Fruit fly (Drosophila melanogaster) whole organism, embryonic: Measurements from ENCODE around the gene CG42554.
A peak's percentile ranks its signal among the peaks of the same experiment; 100 is the strongest.

Experiments used
- Adf1 ChIP-seq: fragments of 200-800 bp; sonication (Bioruptor generic); IDR thresholded peaks from 2 replicates; pipeline ENCODE4 v1.3.6; 2022; ENCODE audit warnings: missing biosample characterization, missing genetic modification characterization
- BtbVII ChIP-seq: fragments of 200-800 bp; sonication (Bioruptor generic); optimal IDR thresholded peaks from 3 replicates; lab custom pipeline; 2017; ENCODE audit warnings: missing biosample characterization, mild to moderate bottlenecking, missing genetic modification characterization
- CG10147 ChIP-seq: fragments of 200-800 bp; sonication (Bioruptor generic); optimal IDR thresholded peaks from 2 replicates; lab custom pipeline; 2019; ENCODE audit warnings: missing biosample characterization, mild to moderate bottlenecking, missing genetic modification characterization, moderate library complexity
- CG1024 ChIP-seq: fragments of 200-800 bp; sonication (Bioruptor generic); IDR thresholded peaks from 2 replicates; pipeline ENCODE4 v1.3.6; 2022; ENCODE audit warnings: missing biosample characterization, missing genetic modification characterization
- CG10654 ChIP-seq: fragments of 200-800 bp; sonication (Bioruptor generic); optimal IDR thresholded peaks from 2 replicates; lab custom pipeline; 2016; ENCODE audit warnings: missing biosample characterization, missing genetic modification characterization
- CG11560 ChIP-seq: fragments of 200-800 bp; sonication (Bioruptor generic); IDR thresholded peaks from 3 replicates; pipeline ENCODE4 v1.3.6; 2022; ENCODE audit warnings: missing biosample characterization, missing genetic modification characterization
- CG12769 ChIP-seq: fragments of 200-800 bp; sonication (Bioruptor generic); optimal IDR thresholded peaks from 2 replicates; lab custom pipeline; 2019; ENCODE audit warnings: missing biosample characterization, mild to moderate bottlenecking, missing genetic modification characterization, moderate library complexity
- CG12942 ChIP-seq: fragments of 200-800 bp; sonication (Bioruptor generic); optimal IDR thresholded peaks from 3 replicates; lab custom pipeline; 2016; ENCODE audit warnings: missing biosample characterization, missing genetic modification characterization
- CG13424 ChIP-seq: fragments of 200-800 bp; sonication (Bioruptor generic); optimal IDR thresholded peaks from 2 replicates; lab custom pipeline; 2019; ENCODE audit warnings: missing biosample characterization, mild to moderate bottlenecking, missing genetic modification characterization, moderate library complexity
- CG14050 ChIP-seq: fragments of 200-800 bp; sonication (Bioruptor generic); IDR thresholded peaks from 3 replicates; pipeline ENCODE4 v1.3.6; 2022; ENCODE audit warnings: missing biosample characterization, missing genetic modification characterization
- CG18262 ChIP-seq: fragments of 200-800 bp; optimal IDR thresholded peaks from 3 replicates; lab custom pipeline; 2019; ENCODE audit warnings: missing biosample characterization, mild to moderate bottlenecking, missing genetic modification characterization, moderate library complexity
- CG18476 ChIP-seq: fragments of 200-800 bp; sonication (Bioruptor generic); optimal IDR thresholded peaks from 2 replicates; lab custom pipeline; 2016; ENCODE audit warnings: missing biosample characterization, mild to moderate bottlenecking, missing genetic modification characterization
- CG2120 ChIP-seq: fragments of 200-800 bp; sonication (Bioruptor generic); optimal IDR thresholded peaks from 3 replicates; lab custom pipeline; 2016; ENCODE audit warnings: missing biosample characterization, missing genetic modification characterization
- CG30403 ChIP-seq: fragments of 200-800 bp; sonication (Bioruptor generic); optimal IDR thresholded peaks from 3 replicates; lab custom pipeline; 2016; ENCODE audit warnings: missing biosample characterization, missing genetic modification characterization
- CG3163 ChIP-seq: fragments of 200-800 bp; sonication (Bioruptor generic); optimal IDR thresholded peaks from 3 replicates; lab custom pipeline; 2016; ENCODE audit warnings: missing biosample characterization, missing genetic modification characterization
- CG5245 ChIP-seq: fragments of 200-800 bp; sonication (Bioruptor generic); optimal IDR thresholded peaks from 3 replicates; lab custom pipeline; 2016; ENCODE audit warnings: missing biosample characterization, missing genetic modification characterization
- CG6791 ChIP-seq: fragments of 200-800 bp; sonication (Bioruptor generic); IDR thresholded peaks from 3 replicates; pipeline ENCODE4 v1.3.6; 2022; ENCODE audit warnings: missing biosample characterization, missing genetic modification characterization; ENCODE audit not compliant: partially characterized antibody
- CG8944 ChIP-seq: fragments of 200-800 bp; sonication (Bioruptor generic); optimal IDR thresholded peaks from 3 replicates; lab custom pipeline; 2016; ENCODE audit warnings: missing biosample characterization, missing genetic modification characterization
- CG9932 ChIP-seq: fragments of 200-800 bp; sonication (Bioruptor generic); IDR thresholded peaks from 2 replicates; pipeline ENCODE4 v1.3.6; 2022; ENCODE audit warnings: missing biosample characterization, missing genetic modification characterization
- CrebB ChIP-seq: fragments of 200-800 bp; sonication (Bioruptor generic); optimal IDR thresholded peaks from 3 replicates; lab custom pipeline; 2018; ENCODE audit warnings: missing biosample characterization, mild to moderate bottlenecking, missing genetic modification characterization
- D19A ChIP-seq: fragments of 200-800 bp; optimal IDR thresholded peaks from 3 replicates; lab custom pipeline; 2019; ENCODE audit warnings: missing biosample characterization, mild to moderate bottlenecking, missing genetic modification characterization, moderate library complexity
- Deaf1 ChIP-seq: fragments of 200-800 bp; optimal IDR thresholded peaks from 3 replicates; lab custom pipeline; 2019; ENCODE audit warnings: missing biosample characterization, mild to moderate bottlenecking, missing genetic modification characterization, moderate library complexity
- Fer2 ChIP-seq: fragments of 200-800 bp; sonication (Bioruptor generic); optimal IDR thresholded peaks from 2 replicates; lab custom pipeline; 2018; ENCODE audit warnings: missing biosample characterization, mild to moderate bottlenecking, missing genetic modification characterization, moderate library complexity
- Hand ChIP-seq: fragments of 200-800 bp; sonication (Bioruptor generic); optimal IDR thresholded peaks from 2 replicates; lab custom pipeline; 2017; ENCODE audit warnings: mild to moderate bottlenecking, missing biosample characterization, missing genetic modification reagents, missing genetic modification characterization
- Hr3 ChIP-seq: fragments of 200-800 bp; sonication (Bioruptor generic); optimal IDR thresholded peaks from 3 replicates; lab custom pipeline; 2016; ENCODE audit warnings: missing biosample characterization, missing genetic modification characterization
- Kr ChIP-seq: fragments of 200-800 bp; sonication (Bioruptor generic); optimal IDR thresholded peaks from 2 replicates; lab custom pipeline; 2017; ENCODE audit warnings: missing biosample characterization, mild to moderate bottlenecking, missing genetic modification characterization
- NC2β ChIP-seq: fragments of 200-800 bp; sonication (Bioruptor generic); optimal IDR thresholded peaks from 2 replicates; lab custom pipeline; 2016; ENCODE audit warnings: missing biosample characterization, missing genetic modification characterization
- Neu2 ChIP-seq: fragments of 200-800 bp; sonication (Bioruptor generic); optimal IDR thresholded peaks from 3 replicates; lab custom pipeline; 2016; ENCODE audit warnings: missing biosample characterization, missing genetic modification characterization, borderline replicate concordance
- Opbp ChIP-seq: fragments of 200-800 bp; sonication (Bioruptor generic); IDR thresholded peaks from 3 replicates; pipeline ENCODE4 v1.3.6; 2022; ENCODE audit warnings: missing biosample characterization, missing genetic modification characterization; ENCODE audit not compliant: partially characterized antibody
- Optix ChIP-seq: fragments of 200-800 bp; sonication (Bioruptor generic); IDR thresholded peaks from 3 replicates; pipeline ENCODE4 v1.3.6; 2022; ENCODE audit warnings: missing biosample characterization, missing genetic modification characterization
- Rx ChIP-seq: fragments of 200-800 bp; sonication (Bioruptor generic); IDR thresholded peaks from 2 replicates; pipeline ENCODE4 v1.3.6; 2022; ENCODE audit warnings: missing biosample characterization, missing genetic modification characterization
- Scr ChIP-seq: fragments of 200-800 bp; sonication (Bioruptor generic); IDR thresholded peaks from 2 replicates; pipeline ENCODE4 v1.3.6; 2022; ENCODE audit warnings: missing biosample characterization, missing genetic modification characterization; ENCODE audit not compliant: partially characterized antibody
- Ssrp ChIP-seq: fragments of 200-800 bp; sonication (Bioruptor generic); optimal IDR thresholded peaks from 2 replicates; lab custom pipeline; 2018; ENCODE audit warnings: missing biosample characterization, mild to moderate bottlenecking, missing genetic modification characterization, moderate library complexity
- Trl ChIP-seq, 3 experiments: fragments of >200 bp in 2 of 3; fragments of 200-800 bp in 1 of 3; sonication (Bioruptor generic) in 1 of 3; optimal IDR thresholded peaks; 2 replicates in 1 of 3; 3 replicates in 2 of 3; lab custom pipeline; 2016 to 2017; ENCODE audit warnings: missing biosample characterization in 1 of 3, missing genetic modification characterization in 1 of 3
- Xbp1 ChIP-seq: fragments of 200-800 bp; sonication (Bioruptor generic); optimal IDR thresholded peaks from 3 replicates; lab custom pipeline; 2016; ENCODE audit warnings: missing biosample characterization, mild to moderate bottlenecking, missing genetic modification characterization
- ac ChIP-seq: fragments of 200-800 bp; sonication (Bioruptor generic); optimal IDR thresholded peaks from 3 replicates; lab custom pipeline; 2017; ENCODE audit warnings: missing biosample characterization, mild to moderate bottlenecking, missing genetic modification characterization
- btn ChIP-seq: fragments of 200-800 bp; sonication (Bioruptor generic); optimal IDR thresholded peaks from 2 replicates; lab custom pipeline; 2016; ENCODE audit warnings: missing biosample characterization, missing genetic modification characterization
- chinmo ChIP-seq: fragments of 200-800 bp; sonication (Bioruptor generic); IDR thresholded peaks from 4 replicates; pipeline ENCODE4 v1.3.6; 2022; ENCODE audit warnings: missing biosample characterization, missing genetic modification characterization; ENCODE audit not compliant: partially characterized antibody
- crol ChIP-seq: fragments of 200-800 bp; sonication (Bioruptor generic); IDR thresholded peaks from 2 replicates; pipeline ENCODE4 v1.3.6; 2022; ENCODE audit warnings: missing biosample characterization, missing genetic modification characterization
- dimm ChIP-seq: fragments of 200-800 bp; sonication (Bioruptor generic); IDR thresholded peaks from 2 replicates; pipeline ENCODE4 v1.3.6; 2022; ENCODE audit warnings: missing biosample characterization, missing genetic modification characterization
- dm ChIP-seq: fragments of 200-800 bp; sonication (Bioruptor generic); optimal IDR thresholded peaks from 3 replicates; lab custom pipeline; 2016; ENCODE audit warnings: missing biosample characterization, missing genetic modification characterization
- exex ChIP-seq: fragments of 200-800 bp; sonication (Bioruptor generic); optimal IDR thresholded peaks from 4 replicates; lab custom pipeline; 2018; ENCODE audit warnings: missing biosample characterization, mild to moderate bottlenecking, missing genetic modification characterization, moderate library complexity
- fd64A ChIP-seq: fragments of 200-800 bp; sonication (Bioruptor generic); optimal IDR thresholded peaks from 3 replicates; lab custom pipeline; 2018; ENCODE audit warnings: missing biosample characterization, mild to moderate bottlenecking, missing genetic modification characterization
- gem ChIP-seq: fragments of 200-800 bp; sonication (Bioruptor generic); optimal IDR thresholded peaks from 2 replicates; lab custom pipeline; 2019; ENCODE audit warnings: missing biosample characterization, mild to moderate bottlenecking, missing genetic modification characterization, moderate library complexity
- mirr ChIP-seq: fragments of 200-800 bp; sonication (Bioruptor generic); optimal IDR thresholded peaks from 3 replicates; lab custom pipeline; 2018; ENCODE audit warnings: missing biosample characterization, mild to moderate bottlenecking, missing genetic modification characterization
- ranshi ChIP-seq: fragments of 200-800 bp; sonication (Bioruptor generic); IDR thresholded peaks from 2 replicates; pipeline ENCODE4 v1.3.6; 2022; ENCODE audit warnings: missing biosample characterization, missing genetic modification characterization
- sc ChIP-seq, 3 experiments: fragments of >200 bp in 2 of 3; fragments of 200-800 bp in 1 of 3; sonication (Bioruptor generic) in 1 of 3; optimal IDR thresholded peaks; 2 replicates in 2 of 3; 3 replicates in 1 of 3; lab custom pipeline; 2017; ENCODE audit warnings: mild to moderate bottlenecking in 1 of 3, missing biosample characterization in 1 of 3, missing genetic modification characterization in 1 of 3, missing genetic modification reagents in 1 of 3
- tgo ChIP-seq: fragments of 200-800 bp; sonication (Bioruptor generic); IDR thresholded peaks from 3 replicates; pipeline ENCODE4 v1.3.6; 2022; ENCODE audit warnings: missing biosample characterization, missing genetic modification characterization
- usp ChIP-seq: fragments of >200 bp; optimal IDR thresholded peaks from 2 replicates; lab custom pipeline; 2017; ENCODE audit warnings: missing biosample characterization, missing genetic modification characterization
- z ChIP-seq: fragments of 200-800 bp; sonication (Bioruptor generic); IDR thresholded peaks from 3 replicates; pipeline ENCODE4 v1.3.6; 2022; ENCODE audit warnings: missing biosample characterization, missing genetic modification characterization

CG42554 gene

DNA sequence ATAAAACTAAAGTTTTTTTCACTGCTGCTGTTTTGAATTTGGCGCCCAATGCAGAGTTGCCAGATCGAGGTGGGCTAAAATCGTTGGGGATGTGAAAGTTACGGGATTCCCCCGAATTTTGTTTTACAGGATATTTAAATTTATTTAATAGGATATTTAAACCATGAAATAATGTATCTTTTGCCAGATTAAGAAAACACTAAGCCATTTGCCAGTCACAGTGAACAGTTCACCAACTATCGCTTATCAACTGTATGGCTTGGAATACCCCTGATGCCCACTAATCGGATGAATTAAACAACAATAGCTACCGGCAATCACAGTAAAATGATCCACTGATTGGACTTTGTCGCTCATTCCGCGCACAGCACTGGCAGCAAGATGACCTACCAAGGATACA, 15.6 kb downstream of the CG42554 start, which contains the start of gene Dci (continued):
- peak; percentile 83 for TF ChIP-seq CG2120 (GFP tag; lab: Kevin White, UChicago)
- TF ChIP-seq CrebB (tag; lab: Kevin White, UChicago) = no peak
- no peak for TF ChIP-seq CG18262 (tag; lab: Kevin White, UChicago)
- TF ChIP-seq Xbp1 (GFP tag; lab: Kevin White, UChicago) = peak; percentile 87
- peak; percentile 1 for TF ChIP-seq CG3163 (GFP tag; lab: Kevin White, UChicago)
- TF ChIP-seq Neu2 = peak; percentile 52
- TF ChIP-seq CG9932 (GFP tag; lab: Robert Waterston, UW) = peak; percentile 89
- TF ChIP-seq Optix (GFP tag; lab: Robert Waterston, UW) = peak; percentile 82
- peak; percentile 75 for TF ChIP-seq CG10654
- no peak for TF ChIP-seq D19A
- no peak for TF ChIP-seq ac
- peak; percentile 66 for TF ChIP-seq CG6791 (GFP tag; lab: Robert Waterston, UW)
- no peak; the same call in 2 of the 3 replicates for TF ChIP-seq CG11560 (tag; lab: Robert Waterston, UW)
- TF ChIP-seq Deaf1 (tag; lab: Kevin White, UChicago) = no peak
- peak; percentile 78 for TF ChIP-seq Rx (GFP tag; lab: Robert Waterston, UW)
- TF ChIP-seq CG8944 (GFP tag; lab: Kevin White, UChicago) = peak; percentile 54
- peak; percentile 76 for TF ChIP-seq Hr3 (GFP tag; lab: Kevin White, UChicago)
- peak; percentile 68 for TF ChIP-seq CG13424
- peak; percentile 36 for TF ChIP-seq dm (GFP tag; lab: Kevin White, UChicago)
- TF ChIP-seq fd64A (GFP tag; lab: Kevin White, UChicago) = no peak
- TF ChIP-seq Opbp (GFP tag; lab: Robert Waterston, UW) = peak; percentile 75; the same call in 2 of the 3 replicates
- TF ChIP-seq CG18476 = no peak
- TF ChIP-seq dimm (GFP tag; lab: Robert Waterston, UW) = peak; percentile 35; the same call in 1 of the 2 replicates
- TF ChIP-seq gem = peak; percentile 82
- TF ChIP-seq Fer2 (tag; lab: Kevin White, UChicago) = no peak
- TF ChIP-seq sc (optimal IDR thresholded peaks at IDR 0.05; lab: Kevin White, UChicago) = no peak
- TF ChIP-seq sc (GFP tag; optimal IDR thresholded peaks at IDR 0.05; lab: Kevin White, UChicago) = peak; percentile 26
- no peak for TF ChIP-seq crol
- TF ChIP-seq ranshi = peak; percentile 49; the same call in 1 of the 2 replicates
- TF ChIP-seq mirr (GFP tag; lab: Kevin White, UChicago) = no peak
- peak; percentile 88 for TF ChIP-seq Scr (GFP tag; lab: Robert Waterston, UW)
- TF ChIP-seq usp (GFP tag; lab: Kevin White, UChicago) = no peak
- TF ChIP-seq CG5245 = no peak
- TF ChIP-seq z (GFP tag; lab: Robert Waterston, UW) = no peak
- peak; percentile 53; the same call in 2 of the 3 replicates for TF ChIP-seq CG14050 (GFP tag; lab: Robert Waterston, UW)
- peak; percentile 67 for TF ChIP-seq Ssrp (tag; lab: Kevin White, UChicago)
- TF ChIP-seq chinmo (GFP tag; lab: Robert Waterston, UW) = 0 out of 4 replicates have a peak, but pooled peaks have one; percentile 49
- TF ChIP-seq btn = no peak
- no peak for TF ChIP-seq CG12769 (tag; lab: Kevin White, UChicago)
- peak; percentile 60 for TF ChIP-seq Adf1 (GFP tag; lab: Robert Waterston, UW)
- TF ChIP-seq BtbVII = no peak
- peak; percentile 46 for TF ChIP-seq NC2β (GFP tag; lab: Kevin White, UChicago)
- TF ChIP-seq tgo (GFP tag; lab: Robert Waterston, UW) = peak; percentile 70
- peak; percentile 66 for TF ChIP-seq CG12942
- TF ChIP-seq CG10147 = no peak
- TF ChIP-seq Kr (GFP tag; lab: Kevin White, UChicago) = no peak
- TF ChIP-seq CG30403 (GFP tag; lab: Kevin White, UChicago) = peak; percentile 85
- TF ChIP-seq Hand (GFP tag; lab: Kevin White, UChicago) = no peak
- TF ChIP-seq exex (tag; lab: Kevin White, UChicago) = no peak
- TF ChIP-seq CG1024 = peak; percentile 38; the same call in 1 of the 2 replicates
- no peak for TF ChIP-seq Trl (optimal IDR thresholded peaks at IDR 0.05; lab: Kevin White, UChicago)
- peak; percentile 73 for TF ChIP-seq Trl (GFP tag; optimal IDR thresholded peaks at IDR 0.05; lab: Kevin White, UChicago)
